Worm (Caenorhabditis elegans) whole organism, L2 larva: ENCODE results near the gene R02C2.7.

Experiments used
- C34F6.9 ChIP-seq: fragments of 150-350 bp; optimal IDR thresholded peaks from 2 replicates; lab custom pipeline; 2014; ENCODE audit warnings: missing biosample characterization, missing genetic modification characterization
- F13H6.1 ChIP-seq: sonication (generic microtip); optimal IDR thresholded peaks from 2 replicates; lab custom pipeline; 2016; ENCODE audit warnings: missing genetic modification characterization, missing compliant biosample characterization
- R02D3.7 ChIP-seq: fragments of 150-350 bp; optimal IDR thresholded peaks from 2 replicates; lab custom pipeline; 2014; ENCODE audit warnings: missing biosample characterization, missing genetic modification characterization
- Y55F3AM.14 ChIP-seq: fragments of 200-800 bp; sonication (Bioruptor generic); optimal IDR thresholded peaks from 2 replicates; lab custom pipeline; 2018; ENCODE audit warnings: mild to moderate bottlenecking, missing genetic modification characterization, missing compliant biosample characterization
- ama-1 ChIP-seq: fragments of 150-350 bp; optimal IDR thresholded peaks from 2 replicates; lab custom pipeline; 2018; ENCODE audit warnings: inconsistent platforms
- blmp-1 ChIP-seq: sonication (generic microtip); optimal IDR thresholded peaks from 2 replicates; lab custom pipeline; 2017; ENCODE audit warnings: missing genetic modification characterization, mild to moderate bottlenecking, missing compliant biosample characterization, antibody characterized with exemption, moderate library complexity; ENCODE audit not compliant: insufficient read depth
- ceh-82 ChIP-seq: fragments of 150-350 bp; optimal IDR thresholded peaks from 2 replicates; lab custom pipeline; 2014; ENCODE audit warnings: missing biosample characterization, missing genetic modification characterization
- crh-2 ChIP-seq: sonication (generic microtip); optimal IDR thresholded peaks from 2 replicates; lab custom pipeline; 2017; ENCODE audit warnings: missing biosample characterization, missing genetic modification characterization
- elt-1 ChIP-seq: fragments of 150-350 bp; optimal IDR thresholded peaks from 2 replicates; lab custom pipeline; 2014; ENCODE audit warnings: missing biosample characterization, missing genetic modification characterization
- fos-1 ChIP-seq: fragments of 150-350 bp; optimal IDR thresholded peaks from 2 replicates; lab custom pipeline; 2014; ENCODE audit warnings: missing biosample characterization, missing genetic modification characterization
- gmeb-1 ChIP-seq: fragments of 150-350 bp; optimal IDR thresholded peaks from 2 replicates; lab custom pipeline; 2014; ENCODE audit warnings: missing biosample characterization, missing genetic modification characterization
- lin-11 ChIP-seq: fragments of 150-350 bp; sonication (generic microtip); optimal IDR thresholded peaks from 2 replicates; lab custom pipeline; 2014; ENCODE audit warnings: missing biosample characterization, missing genetic modification characterization, inconsistent platforms, mixed read lengths
- lin-39 ChIP-seq: fragments of 150-350 bp; optimal IDR thresholded peaks from 2 replicates; lab custom pipeline; 2014; ENCODE audit warnings: missing biosample characterization, missing genetic modification reagents, missing genetic modification characterization
- lsy-2 ChIP-seq, 2 experiments: fragments of 150-350 bp in 1 of 2; sonication (generic microtip) in 1 of 2; optimal IDR thresholded peaks; 2 replicates each; lab custom pipeline; 2014 to 2017; ENCODE audit warnings: missing biosample characterization in 2 of 2, missing genetic modification characterization in 2 of 2
- mdl-1 ChIP-seq, 2 experiments: fragments of 150-350 bp in 1 of 2; sonication (generic microtip) in 1 of 2; optimal IDR thresholded peaks; 2 replicates each; lab custom pipeline; 2017; ENCODE audit warnings: missing biosample characterization in 2 of 2, missing genetic modification characterization in 2 of 2
- nhr-10 ChIP-seq: sonication (generic microtip); optimal IDR thresholded peaks from 2 replicates; lab custom pipeline; 2017; ENCODE audit warnings: missing biosample characterization, missing genetic modification characterization
- nhr-11 ChIP-seq: fragments of 150-350 bp; optimal IDR thresholded peaks from 2 replicates; lab custom pipeline; 2014; ENCODE audit warnings: missing biosample characterization, missing genetic modification characterization
- nhr-12 ChIP-seq: fragments of 150-350 bp; optimal IDR thresholded peaks from 2 replicates; lab custom pipeline; 2014; ENCODE audit warnings: missing biosample characterization, missing genetic modification characterization
- nhr-129 ChIP-seq: fragments of 150-350 bp; optimal IDR thresholded peaks from 2 replicates; lab custom pipeline; 2014; ENCODE audit warnings: missing biosample characterization, missing genetic modification characterization
- nhr-23 ChIP-seq: fragments of 150-350 bp; optimal IDR thresholded peaks from 2 replicates; lab custom pipeline; 2014; ENCODE audit warnings: missing biosample characterization, missing genetic modification reagents, missing genetic modification characterization
- nhr-237 ChIP-seq: fragments of 150-350 bp; optimal IDR thresholded peaks from 2 replicates; lab custom pipeline; 2014; ENCODE audit warnings: missing biosample characterization, missing genetic modification characterization
- nhr-25 ChIP-seq: fragments of 150-350 bp; sonication (generic microtip); optimal IDR thresholded peaks from 3 replicates; lab custom pipeline; 2014; ENCODE audit warnings: missing biosample characterization, missing genetic modification characterization
- nhr-6 ChIP-seq: fragments of 150-350 bp; optimal IDR thresholded peaks from 2 replicates; lab custom pipeline; 2014; ENCODE audit warnings: missing biosample characterization, missing genetic modification characterization
- nhr-77 ChIP-seq: fragments of 150-350 bp; optimal IDR thresholded peaks from 2 replicates; lab custom pipeline; 2014; ENCODE audit warnings: missing biosample characterization, missing genetic modification characterization
- peb-1 ChIP-seq: fragments of 150-350 bp; optimal IDR thresholded peaks from 2 replicates; lab custom pipeline; 2014; ENCODE audit warnings: missing biosample characterization, missing genetic modification characterization
- sem-4 ChIP-seq: fragments of 150-350 bp; optimal IDR thresholded peaks from 2 replicates; lab custom pipeline; 2014; ENCODE audit warnings: missing biosample characterization, missing genetic modification reagents, missing genetic modification characterization
- skn-1 ChIP-seq: sonication (generic microtip); optimal IDR thresholded peaks from 2 replicates; lab custom pipeline; 2017; ENCODE audit warnings: missing biosample characterization, missing genetic modification characterization
- sma-3 ChIP-seq: sonication (generic microtip); optimal IDR thresholded peaks from 2 replicates; lab custom pipeline; 2016; ENCODE audit warnings: missing genetic modification reagents, missing genetic modification characterization, missing compliant biosample characterization
- sma-9 ChIP-seq, 2 experiments: fragments of 150-350 bp in 1 of 2; sonication (generic microtip) in 1 of 2; optimal IDR thresholded peaks; 2 replicates each; lab custom pipeline; 2014 to 2016; ENCODE audit warnings: missing genetic modification characterization in 2 of 2, mild to moderate bottlenecking in 1 of 2, missing biosample characterization in 1 of 2, missing compliant biosample characterization in 1 of 2, missing genetic modification reagents in 1 of 2, moderate library complexity in 1 of 2
- snpc-4 ChIP-seq: fragments of 150-350 bp; optimal IDR thresholded peaks from 2 replicates; lab custom pipeline; 2014; ENCODE audit warnings: missing biosample characterization, missing genetic modification characterization
- unc-55 ChIP-seq: fragments of 150-350 bp; sonication (generic microtip); optimal IDR thresholded peaks from 3 replicates; lab custom pipeline; 2014; ENCODE audit warnings: missing biosample characterization, missing genetic modification reagents, missing genetic modification characterization
- unc-62 ChIP-seq: fragments of 150-350 bp; optimal IDR thresholded peaks from 2 replicates; lab custom pipeline; 2014; ENCODE audit warnings: missing biosample characterization, missing genetic modification reagents, missing genetic modification characterization
- zag-1 ChIP-seq: fragments of 150-350 bp; optimal IDR thresholded peaks from 2 replicates; lab custom pipeline; 2014; ENCODE audit warnings: missing biosample characterization, missing genetic modification characterization
- ztf-1 ChIP-seq: fragments of 200-800 bp; sonication (Bioruptor generic); conservative IDR thresholded peaks from 2 replicates; pipeline ENCODE4 v1.3.6; 2022; ENCODE audit warnings: missing genetic modification characterization, missing compliant biosample characterization
- ztf-4 ChIP-seq: fragments of 150-350 bp; optimal IDR thresholded peaks from 2 replicates; lab custom pipeline; 2014; ENCODE audit warnings: missing biosample characterization, missing genetic modification characterization

The R02C2.7 gene

DNA sequence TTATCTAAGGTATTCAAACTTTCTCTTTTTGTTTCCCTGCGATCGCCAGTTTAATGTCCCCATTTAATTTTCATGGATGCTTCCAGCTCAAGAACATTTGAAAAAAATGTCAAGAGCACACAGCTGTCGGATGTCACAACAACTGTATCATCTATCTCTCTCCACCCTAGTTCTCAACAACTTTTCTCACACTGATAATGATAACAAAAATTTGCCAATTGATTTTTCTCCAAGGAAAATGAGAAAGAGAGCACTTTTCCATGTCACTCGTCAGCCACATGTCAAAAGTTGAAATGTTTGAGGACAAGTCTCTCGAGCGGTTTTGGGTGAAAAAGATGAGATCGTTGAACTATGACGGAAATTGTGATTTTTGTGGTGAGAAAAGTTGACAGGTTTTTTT lies 38.7 kb upstream of the R02C2.7 start:
- TF ChIP-seq fos-1 (tag; lab: Kevin White, UChicago), result no peak
- peak in 1 of 2 experiments; percentile 27 for TF ChIP-seq lsy-2 (tag; optimal IDR thresholded peaks at IDR 0.05; lab: Kevin White, UChicago)
- TF ChIP-seq blmp-1, result no peak
- peak; percentile 53 for TF ChIP-seq nhr-129 (tag; lab: Kevin White, UChicago)
- TF ChIP-seq skn-1 (tag; lab: Kevin White, UChicago), result no peak
- TF ChIP-seq F13H6.1 (tag; lab: Kevin White, UChicago), result peak; percentile 67
- no peak for TF ChIP-seq crh-2
- no peak for TF ChIP-seq nhr-23 (tag; lab: Kevin White, UChicago)
- TF ChIP-seq nhr-237 (tag; lab: Kevin White, UChicago), result no peak
- no peak for TF ChIP-seq lin-39 (tag; lab: Kevin White, UChicago)
- TF ChIP-seq zag-1 (tag; lab: Kevin White, UChicago), result no peak
- peak; percentile 44 for TF ChIP-seq C34F6.9 (tag; lab: Kevin White, UChicago)
- peak; percentile 37 for TF ChIP-seq sma-9 (GFP tag; optimal IDR thresholded peaks at IDR 0.05; lab: Kevin White, UChicago)
- TF ChIP-seq sma-9 (tag; optimal IDR thresholded peaks at IDR 0.05; lab: Kevin White, UChicago), result no peak
- TF ChIP-seq ztf-1 (GFP tag; lab: Robert Waterston, UW), result no peak

DNA sequence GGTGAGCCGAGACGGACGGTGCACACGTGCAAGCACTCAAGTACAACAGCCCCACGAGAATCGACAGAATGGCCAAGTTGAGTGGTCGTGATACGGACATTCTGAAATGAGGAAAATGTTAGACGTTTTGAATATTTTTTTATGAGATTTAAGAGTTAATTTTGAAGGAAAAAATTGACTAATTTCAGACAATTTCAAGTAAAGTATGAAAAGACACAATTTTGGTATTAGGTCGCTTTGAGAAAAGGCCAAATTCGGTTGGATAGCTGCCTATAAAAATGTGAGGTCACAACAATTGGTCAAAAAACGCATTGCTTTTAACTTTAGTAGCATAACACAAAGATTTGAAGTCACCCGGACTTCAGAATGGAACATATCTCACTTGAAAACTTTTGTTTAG lies 30.4 kb upstream of the R02C2.7 start, which contains the start of gene nlp-70:
Gene nlp-70, minus strand, starts transcription at position 101 of the 400 bp plus-strand sequence.
- TF ChIP-seq sma-3 (no peak), nhr-10 (no peak), nhr-129 (tag; lab: Kevin White, UChicago) (no peak), nhr-25 (no peak), crh-2 (no peak), ztf-4 (tag; lab: Kevin White, UChicago) (no peak), elt-1 (tag; lab: Kevin White, UChicago) (no peak), ama-1 (no peak), unc-55 (no peak), snpc-4 (tag; lab: Kevin White, UChicago) (no peak), ztf-1 (GFP tag; lab: Robert Waterston, UW) (no peak)

DNA sequence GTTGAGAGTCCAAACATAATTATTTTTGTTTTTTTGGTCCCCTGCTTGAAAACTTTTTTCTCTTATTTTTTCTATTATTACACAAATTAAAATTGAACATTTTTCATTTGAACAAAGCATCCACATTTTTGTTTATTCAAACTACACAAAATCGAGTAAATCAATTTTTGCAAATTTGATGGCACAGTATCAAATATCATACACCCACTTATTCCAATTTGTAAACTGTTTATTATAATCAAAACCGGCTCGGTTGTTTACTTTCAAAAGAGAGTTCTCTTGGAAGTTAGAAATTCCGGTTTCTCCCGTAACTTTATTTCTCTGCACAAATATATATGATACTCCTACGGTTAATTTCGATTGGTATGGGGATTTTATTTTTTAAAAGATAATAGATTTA lies 25.6 kb upstream of the R02C2.7 start, which contains the start of gene lgc-26:
Gene lgc-26, plus strand, starts transcription at position 301 of the 400 bp plus-strand sequence.
- TF ChIP-seq nhr-23 (tag; lab: Kevin White, UChicago) (no peak), unc-62 (GFP tag; lab: Kevin White, UChicago) (no peak), nhr-12 (tag; lab: Kevin White, UChicago) (no peak), sem-4 (tag; lab: Kevin White, UChicago) (no peak), ztf-1 (GFP tag; lab: Robert Waterston, UW) (no peak), lin-11 (tag; lab: Kevin White, UChicago) (no peak), nhr-77 (tag; lab: Kevin White, UChicago) (no peak)

DNA sequence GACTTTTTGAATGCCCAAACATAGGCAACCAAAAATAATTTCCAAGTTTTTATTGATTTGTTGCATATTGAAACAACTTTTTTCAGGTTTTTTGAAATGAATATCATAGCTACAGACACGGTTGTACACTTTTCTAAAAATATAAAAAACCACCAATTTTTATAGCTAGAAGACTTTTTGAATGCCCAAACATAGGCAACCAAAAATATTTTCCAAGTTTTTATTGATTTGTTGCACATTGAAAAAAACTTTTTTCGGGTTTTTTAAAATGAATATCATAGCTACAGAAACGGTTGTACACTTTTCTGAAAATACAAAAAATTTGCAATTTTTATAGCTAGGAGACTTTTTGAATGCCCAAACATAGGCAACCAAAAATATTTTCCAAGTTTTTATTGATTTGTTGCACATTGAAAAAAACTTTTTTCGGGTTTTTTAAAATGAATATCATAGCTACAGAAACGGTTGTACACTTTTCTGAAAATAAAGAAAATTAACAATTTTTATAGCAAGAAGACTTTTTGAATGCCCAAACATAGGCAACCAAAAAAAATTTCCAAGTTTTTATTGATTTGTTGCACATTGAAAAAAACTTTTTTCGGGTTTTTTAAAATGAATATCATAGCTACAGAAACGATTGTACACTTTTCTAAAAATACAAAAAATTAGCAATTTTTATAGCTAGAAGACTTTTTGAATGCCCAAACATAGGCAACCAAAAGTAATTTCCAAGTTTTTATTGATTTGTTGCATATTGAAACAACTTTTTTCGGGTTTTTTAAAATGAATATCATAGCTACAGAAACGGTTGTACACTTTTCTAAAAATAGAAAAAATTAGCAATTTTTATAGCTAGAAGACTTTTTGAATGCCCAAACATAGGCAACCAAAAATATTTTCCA lies 22.9 kb upstream of the R02C2.7 start:
- TF ChIP-seq mdl-1 (tag; optimal IDR thresholded peaks at IDR 0.05; lab: Kevin White, UChicago) (peak in 1 of 2 experiments; percentile 52), R02D3.7 (tag; lab: Kevin White, UChicago) (peak; percentile 51)

DNA sequence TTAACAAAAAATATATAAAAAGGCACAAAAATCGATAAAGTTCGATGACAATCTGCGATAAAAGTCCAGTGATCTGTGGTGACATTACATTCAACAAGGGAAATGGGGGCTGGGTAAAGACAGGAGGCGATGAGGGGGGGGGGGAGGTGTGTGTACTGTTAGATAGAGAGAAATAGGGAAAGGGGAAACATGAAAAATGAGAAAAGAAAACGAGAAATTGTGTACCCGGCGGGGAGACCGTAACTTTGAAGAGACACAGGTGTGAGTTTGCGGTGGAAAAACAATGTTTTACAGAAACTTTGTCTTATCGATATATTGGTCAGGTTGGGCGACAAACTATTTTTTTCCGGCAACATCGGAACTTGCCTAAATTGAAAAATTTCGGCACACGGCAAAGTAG lies 17.9 kb upstream of the R02C2.7 start:
- no peak for TF ChIP-seq snpc-4 (tag; lab: Kevin White, UChicago)
- TF ChIP-seq elt-1 (tag; lab: Kevin White, UChicago), result no peak
- peak; percentile 36 for TF ChIP-seq gmeb-1 (tag; lab: Kevin White, UChicago)
- TF ChIP-seq lin-11 (tag; lab: Kevin White, UChicago), result no peak
- TF ChIP-seq, all 48 proteins: peak for 1

DNA sequence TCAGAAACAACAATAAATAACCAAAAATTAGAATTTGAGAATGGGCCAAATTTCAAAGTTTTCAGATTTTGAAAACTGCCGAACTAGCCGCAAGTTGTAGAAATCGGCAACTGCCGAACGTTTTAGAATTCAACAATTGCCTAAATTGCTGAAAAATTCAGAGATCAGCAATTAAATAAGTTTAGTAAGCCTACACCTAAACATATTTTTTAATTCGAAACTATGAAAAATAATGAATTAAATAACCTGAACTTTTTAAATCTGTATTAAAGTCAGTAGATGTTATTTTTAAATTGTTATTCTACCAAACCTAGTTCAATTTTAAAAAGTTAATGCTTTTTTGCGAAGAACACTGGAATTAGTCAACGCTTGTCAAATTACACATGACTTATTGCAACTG lies 16.3 kb upstream of the R02C2.7 start, which contains the start of gene nhr-204:
Gene nhr-204, minus strand, starts transcription at position 101 of the 400 bp plus-strand sequence.
- no peak for TF ChIP-seq snpc-4 (tag; lab: Kevin White, UChicago)
- TF ChIP-seq Y55F3AM.14, result no peak
- TF ChIP-seq ceh-82 (tag; lab: Kevin White, UChicago), result no peak
- no peak for TF ChIP-seq nhr-6
- no peak for TF ChIP-seq nhr-77 (tag; lab: Kevin White, UChicago)
- no peak for TF ChIP-seq nhr-237 (tag; lab: Kevin White, UChicago)
- no peak for TF ChIP-seq nhr-11
- TF ChIP-seq peb-1 (tag; lab: Kevin White, UChicago), result no peak
- no peak for TF ChIP-seq fos-1 (tag; lab: Kevin White, UChicago)
- no peak for TF ChIP-seq elt-1 (tag; lab: Kevin White, UChicago)
- TF ChIP-seq, all 48 proteins: peak for 0
